Worm (Caenorhabditis elegans): ENCODE measurements around the gene Y57G11C.23.

Y57G11C.23 gene

DNA sequence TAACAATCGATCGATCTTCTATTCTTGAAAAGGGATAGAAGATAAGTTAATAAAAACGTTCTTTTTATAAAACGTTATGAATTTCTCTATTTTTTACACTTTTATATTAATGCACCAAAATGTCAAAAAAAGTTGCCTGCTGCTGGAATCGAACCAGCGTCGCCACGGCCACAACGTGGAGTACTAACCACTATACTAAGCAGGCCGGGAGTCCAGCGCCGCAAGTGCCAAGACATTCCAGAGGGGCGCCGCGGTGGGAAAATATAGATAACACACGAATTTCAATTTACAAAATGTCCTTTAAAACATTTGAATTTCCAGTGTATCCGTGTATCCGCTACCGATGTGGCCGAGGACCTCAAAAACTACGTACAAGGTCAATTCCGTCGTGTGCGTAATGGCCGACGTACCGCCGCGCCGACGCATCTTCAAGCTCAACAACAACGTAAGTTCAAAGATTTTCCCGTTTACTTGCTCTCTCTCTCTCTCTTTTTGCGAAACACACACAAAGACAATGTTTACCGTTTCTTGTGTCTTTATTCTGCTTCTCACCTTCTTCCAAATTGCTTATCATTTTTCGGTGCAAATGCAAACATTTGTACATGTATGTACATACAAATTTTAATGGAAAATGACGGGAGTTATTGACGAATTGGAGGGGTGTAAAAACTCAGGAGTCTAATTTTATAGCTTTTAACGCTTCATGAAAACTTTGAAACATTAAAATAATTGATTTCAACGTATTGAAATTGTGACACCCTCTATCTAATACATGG is 27.5 kb upstream of the Y57G11C.23 start (continued):
- TF ChIP-seq ztf-3 (GFP tag; optimal IDR thresholded peaks at IDR 0.05), result no peak
- TF ChIP-seq let-526 (GFP tag; IDR thresholded peaks at IDR 0.05), result no peak
- TF ChIP-seq F52B5.7 (tag; optimal IDR thresholded peaks at IDR 0.05), result no peak
- peak; percentile 38 for TF ChIP-seq nhr-90 (tag; optimal IDR thresholded peaks at IDR 0.05)
- TF ChIP-seq Y53F4B.3 (GFP tag; IDR thresholded peaks at IDR 0.05), result 0 out of 2 replicates have a peak, but pooled peaks have one; percentile 53
- peak; percentile 56; the same call in 1 of the 2 replicates for TF ChIP-seq D2030.7 (GFP tag; IDR thresholded peaks at IDR 0.05)
- no peak for TF ChIP-seq athp-1 (tag; optimal IDR thresholded peaks at IDR 0.05)

DNA sequence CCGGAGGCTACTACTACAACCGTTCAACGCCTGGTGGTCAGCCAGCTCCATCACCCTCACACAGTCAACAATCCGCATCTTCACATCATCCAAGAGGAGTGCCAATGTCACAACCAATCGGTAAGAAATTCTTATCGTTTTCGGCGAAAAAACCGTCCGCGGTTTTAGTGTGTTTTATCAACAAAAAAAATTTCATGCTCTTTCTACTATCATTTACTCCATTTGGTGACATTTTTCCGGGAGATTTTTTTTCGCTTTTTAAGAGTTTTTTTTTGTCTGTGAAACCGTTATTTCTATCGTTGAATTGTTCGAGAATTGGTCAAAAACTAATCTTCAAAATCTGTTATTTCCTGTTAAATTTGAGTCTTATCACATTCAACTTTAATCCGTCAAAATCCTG is 24.0 kb upstream of the Y57G11C.23 start:
- TF ChIP-seq mxl-1 (tag; optimal IDR thresholded peaks at IDR 0.05), result no peak
- TF ChIP-seq nhr-80 (tag; optimal IDR thresholded peaks at IDR 0.05), result peak; percentile 69

DNA sequence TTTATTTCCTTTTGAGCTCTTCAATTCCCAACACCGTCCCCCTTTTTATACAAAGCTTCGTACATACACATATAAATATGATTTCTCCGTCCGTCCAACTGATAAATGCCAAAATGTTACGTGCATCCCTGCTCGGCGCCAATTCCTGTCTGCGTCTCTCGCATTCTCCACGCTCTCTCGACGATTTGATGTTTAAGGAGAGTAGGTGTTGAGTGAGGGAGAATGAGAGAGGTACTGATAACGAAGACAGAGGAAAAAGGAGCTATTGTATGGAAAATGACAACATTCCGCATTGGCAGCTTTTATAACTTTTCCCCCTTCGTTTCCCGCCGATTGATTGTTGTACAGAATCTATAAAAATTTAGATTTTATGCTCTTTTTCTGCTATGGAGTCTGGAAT is 22.2 kb upstream of the Y57G11C.23 start:
- TF ChIP-seq atf-7 (tag; optimal IDR thresholded peaks at IDR 0.05) (peak; percentile 35), hmg-1.2 (GFP tag; IDR thresholded peaks at IDR 0.05) (peak; percentile 82), ccch-3 (GFP tag; optimal IDR thresholded peaks at IDR 0.05) (no peak), cebp-1 (GFP tag; IDR thresholded peaks at IDR 0.05) (no peak), cebp-1 (tag; optimal IDR thresholded peaks at IDR 0.05) (peak; percentile 39), unc-62 (GFP tag; optimal IDR thresholded peaks at IDR 0.05) (no peak), madf-10 (tag; optimal IDR thresholded peaks at IDR 0.05) (peak; percentile 11), snpc-4 (GFP tag; optimal IDR thresholded peaks at IDR 0.05) (no peak), snpc-4 (tag; optimal IDR thresholded peaks at IDR 0.05) (peak in 2 of 4 experiments; percentile 41 to 55), lin-54 (GFP tag; optimal IDR thresholded peaks at IDR 0.05) (peak; percentile 10), nhr-80 (tag; optimal IDR thresholded peaks at IDR 0.05) (peak; percentile 98), tbp1 (GFP tag; optimal IDR thresholded peaks at IDR 0.05) (peak; percentile 41), lin-40 (tag; optimal IDR thresholded peaks at IDR 0.05) (peak; percentile 10), egl-44 (GFP tag; IDR thresholded peaks at IDR 0.05) (peak; percentile 58; the same call in 1 of the 2 replicates), let-607 (tag; optimal IDR thresholded peaks at IDR 0.05) (peak; percentile 40 to 47), ztf-22 (GFP tag; optimal IDR thresholded peaks at IDR 0.05) (peak; percentile 59), F33H1.4 (GFP tag; IDR thresholded peaks at IDR 0.05) (no peak), ets-4 (GFP tag; optimal IDR thresholded peaks at IDR 0.05) (peak; percentile 76), ceh-91 (GFP tag; IDR thresholded peaks at IDR 0.05) (no peak), ZK185.1 (tag; optimal IDR thresholded peaks at IDR 0.05; ENCODE audit: poor library complexity, severe bottlenecking) (peak; percentile 33)

DNA sequence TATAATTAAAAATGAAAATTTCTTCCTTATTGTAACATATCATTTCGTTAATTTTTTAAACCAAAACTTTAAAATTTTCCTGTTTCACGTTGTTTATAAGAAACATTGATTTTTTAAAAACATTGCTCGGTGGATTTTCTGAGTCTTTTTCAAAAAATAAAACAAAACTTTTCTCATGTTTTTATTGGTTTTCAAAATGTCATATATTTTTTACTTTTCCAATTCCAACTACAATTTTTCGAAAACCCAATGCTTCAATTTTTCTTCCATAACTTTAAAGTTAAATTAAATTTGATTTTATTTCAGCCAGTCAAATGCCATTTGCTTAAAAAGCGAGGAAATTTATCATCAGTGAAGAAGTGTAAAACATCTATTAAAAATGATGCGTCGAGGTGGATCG is 17.6 kb upstream of the Y57G11C.23 start, which contains the start of gene eps-8:
Gene eps-8, plus strand, starts transcription at position 301 of the 400 bp plus-strand sequence.
- TF ChIP-seq ceh-58 (GFP tag; IDR thresholded peaks at IDR 0.05) (no peak), attf-3 (GFP tag; conservative IDR thresholded peaks at IDR 0.05) (no peak), sdz-38 (tag; optimal IDR thresholded peaks at IDR 0.05) (no peak), lag-1 (GFP tag; IDR thresholded peaks at IDR 0.05) (no peak), madf-3 (GFP tag; IDR thresholded peaks at IDR 0.05) (no peak), dpff-1 (tag; optimal IDR thresholded peaks at IDR 0.05) (no peak), K11D2.4 (GFP tag; IDR thresholded peaks at IDR 0.05) (no peak), F57A8.1 (GFP tag; optimal IDR thresholded peaks at IDR 0.05) (no peak), snpc-4 (GFP tag; optimal IDR thresholded peaks at IDR 0.05) (no peak), snpc-4 (tag; optimal IDR thresholded peaks at IDR 0.05) (no peak), madf-10 (tag; optimal IDR thresholded peaks at IDR 0.05) (no peak), efl-1 (GFP tag; optimal IDR thresholded peaks at IDR 0.05) (no peak), nfyb-1 (GFP tag; IDR thresholded peaks at IDR 0.05) (no peak), F52B5.7 (tag; optimal IDR thresholded peaks at IDR 0.05) (no peak), bed-1 (GFP tag; IDR thresholded peaks at IDR 0.05) (no peak), mel-28 (tag; optimal IDR thresholded peaks at IDR 0.05; ENCODE audit: borderline replicate concordance) (no peak), let-607 (tag; optimal IDR thresholded peaks at IDR 0.05) (no peak)
